Worm (Caenorhabditis elegans) whole organism, young adult: ENCODE measurements around the gene srh-180.

ENCODE experiments used
- mxl-1 ChIP-seq: sonication (generic microtip); optimal IDR thresholded peaks from 2 replicates; lab custom pipeline; 2016; ENCODE audit warnings: missing genetic modification characterization, missing compliant biosample characterization
- pha-4 ChIP-seq: fragments of 150-350 bp; sonication (generic microtip); optimal IDR thresholded peaks from 2 replicates; lab custom pipeline; 2014; ENCODE audit warnings: missing biosample characterization, missing genetic modification reagents, missing genetic modification characterization
- unc-130 ChIP-seq: sonication (generic microtip); optimal IDR thresholded peaks from 2 replicates; lab custom pipeline; 2016; ENCODE audit warnings: missing genetic modification reagents, missing genetic modification characterization, missing compliant biosample characterization

DNA sequence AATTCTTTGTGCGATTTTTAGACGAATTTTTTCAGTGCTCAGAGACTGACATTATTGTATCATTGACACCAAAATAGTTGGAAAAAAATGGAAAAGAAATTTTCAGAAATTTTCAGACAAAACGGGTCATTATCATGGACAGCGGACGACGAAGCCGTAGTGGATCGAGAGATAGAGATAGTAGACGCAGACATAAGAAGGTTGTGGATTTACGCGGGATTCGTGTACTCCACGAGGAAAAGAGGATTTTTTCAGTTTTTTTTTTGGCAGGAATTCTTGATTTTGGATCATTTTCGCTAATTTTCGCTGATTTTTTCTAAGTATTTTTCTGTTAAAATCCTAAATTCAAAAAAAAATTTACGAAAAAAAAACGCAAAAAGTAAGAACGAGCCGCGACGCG, 50.2 kb downstream of the srh-180 start, which contains the start of gene W08G11.3:
- TF ChIP-seq pha-4 (no peak), unc-130 (no peak), mxl-1 (tag; lab: Kevin White, UChicago) (no peak)
